Worm (Caenorhabditis elegans) whole organism, early embryonic: Measurements from ENCODE around the gene F43C11.7.

ENCODE experiments used
- B0310.2 ChIP-seq: sonication (generic microtip); optimal IDR thresholded peaks from 2 replicates; lab custom pipeline; 2016; ENCODE audit warnings: mild to moderate bottlenecking, missing genetic modification characterization, missing compliant biosample characterization
- F13C5.2 ChIP-seq: sonication (generic microtip); optimal IDR thresholded peaks from 2 replicates; lab custom pipeline; 2017; ENCODE audit warnings: mild to moderate bottlenecking, missing genetic modification characterization, inconsistent platforms, missing compliant biosample characterization
- aly-1 ChIP-seq: sonication (generic microtip); optimal IDR thresholded peaks from 2 replicates; lab custom pipeline; 2016; ENCODE audit warnings: missing genetic modification characterization, missing compliant biosample characterization
- ama-1 ChIP-seq: fragments of 150-350 bp; optimal IDR thresholded peaks from 2 replicates; lab custom pipeline; 2014
- ceh-13 ChIP-seq: fragments of 200-800 bp; sonication (Bioruptor generic); optimal IDR thresholded peaks from 2 replicates; lab custom pipeline; 2018; ENCODE audit warnings: mild to moderate bottlenecking, missing genetic modification characterization, missing compliant biosample characterization
- ceh-36 ChIP-seq: sonication (generic microtip); optimal IDR thresholded peaks from 2 replicates; lab custom pipeline; 2016; ENCODE audit warnings: missing genetic modification characterization, inconsistent platforms, missing compliant biosample characterization
- ets-7 ChIP-seq: sonication (generic microtip); optimal IDR thresholded peaks from 2 replicates; lab custom pipeline; 2016; ENCODE audit warnings: missing genotype, missing genetic modification characterization, missing compliant biosample characterization
- flt-1 ChIP-seq: fragments of 200-800 bp; sonication (Bioruptor generic); IDR thresholded peaks from 2 replicates; pipeline ENCODE4 v1.3.6; 2022; ENCODE audit warnings: missing genetic modification characterization, missing compliant biosample characterization
- hmbx-1 ChIP-seq: sonication (generic microtip); optimal IDR thresholded peaks from 2 replicates; lab custom pipeline; 2016; ENCODE audit warnings: mild to moderate bottlenecking, missing genetic modification characterization, missing compliant biosample characterization
- hmg-4 ChIP-seq: fragments of 200-800 bp; sonication (Bioruptor generic); optimal IDR thresholded peaks from 2 replicates; lab custom pipeline; 2018; ENCODE audit warnings: mild to moderate bottlenecking, missing genetic modification characterization, missing compliant biosample characterization
- hnd-1 ChIP-seq: sonication (generic microtip); optimal IDR thresholded peaks from 2 replicates; lab custom pipeline; 2016; ENCODE audit warnings: missing genetic modification characterization, missing compliant biosample characterization
- pes-1 ChIP-seq: fragments of 200-800 bp; sonication (Bioruptor generic); IDR thresholded peaks from 2 replicates; pipeline ENCODE4 v1.3.6; 2022; ENCODE audit warnings: missing genetic modification reagents, missing genetic modification characterization, missing compliant biosample characterization
- scrt-1 ChIP-seq: fragments of 200-800 bp; sonication (Bioruptor generic); IDR thresholded peaks from 2 replicates; pipeline ENCODE4 v1.3.6; 2022; ENCODE audit warnings: missing genetic modification characterization, missing compliant biosample characterization
- sea-1 ChIP-seq: fragments of 200-800 bp; sonication (Bioruptor generic); conservative IDR thresholded peaks from 2 replicates; pipeline ENCODE4 v1.3.6; 2022; ENCODE audit warnings: missing genetic modification characterization, missing compliant biosample characterization
- tbx-11 ChIP-seq: fragments of 200-800 bp; sonication (Bioruptor generic); IDR thresholded peaks from 2 replicates; pipeline ENCODE4 v1.3.6; 2022; ENCODE audit warnings: missing genetic modification characterization, missing compliant biosample characterization
- tbx-37 ChIP-seq: fragments of 200-800 bp; sonication (Bioruptor generic); conservative IDR thresholded peaks from 2 replicates; pipeline ENCODE4 v1.3.6; 2022; ENCODE audit warnings: missing genetic modification reagents, missing genetic modification characterization, missing compliant biosample characterization
- tra-4 ChIP-seq: sonication (generic microtip); optimal IDR thresholded peaks from 2 replicates; lab custom pipeline; 2017; ENCODE audit warnings: missing genetic modification characterization, missing compliant biosample characterization

Gene F43C11.7

DNA sequence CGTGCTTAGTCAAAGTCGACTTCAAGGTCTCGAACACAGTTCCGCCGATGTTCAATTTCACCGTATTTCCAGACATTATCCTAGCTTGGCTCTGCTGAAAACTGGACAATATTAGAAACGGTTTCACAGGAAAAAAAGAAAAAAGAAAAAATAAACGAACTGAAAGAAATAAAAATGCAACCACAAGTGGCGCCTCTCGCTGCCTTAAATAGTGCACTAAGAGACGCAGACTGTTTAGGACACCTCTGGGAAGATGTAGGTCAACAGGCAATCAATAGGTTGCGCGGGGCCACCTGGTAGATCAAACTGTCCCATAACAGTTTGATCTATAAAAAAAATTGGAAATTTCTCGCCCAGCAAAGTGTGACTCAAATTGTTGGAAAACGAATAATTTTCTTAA lies 37.0 kb upstream of the F43C11.7 start, which contains the start of gene B0281.4:
Gene B0281.4 (minus strand): TSS at position 101 of the 400 bp plus-strand sequence.
- TF ChIP-seq hnd-1 (no peak), tra-4 (tag; lab: Kevin White, UChicago) (no peak), hmg-4 (no peak), hmbx-1 (tag; lab: Kevin White, UChicago) (no peak), aly-1 (tag; lab: Kevin White, UChicago) (no peak), ama-1 (lab: Kevin White, UChicago) (no peak), ets-7 (tag; lab: Kevin White, UChicago) (no peak), sea-1 (GFP tag; lab: Robert Waterston, UW) (no peak), pes-1 (GFP tag; lab: Robert Waterston, UW) (no peak), ceh-36 (tag; lab: Kevin White, UChicago) (no peak), scrt-1 (GFP tag; lab: Robert Waterston, UW) (no peak)

DNA sequence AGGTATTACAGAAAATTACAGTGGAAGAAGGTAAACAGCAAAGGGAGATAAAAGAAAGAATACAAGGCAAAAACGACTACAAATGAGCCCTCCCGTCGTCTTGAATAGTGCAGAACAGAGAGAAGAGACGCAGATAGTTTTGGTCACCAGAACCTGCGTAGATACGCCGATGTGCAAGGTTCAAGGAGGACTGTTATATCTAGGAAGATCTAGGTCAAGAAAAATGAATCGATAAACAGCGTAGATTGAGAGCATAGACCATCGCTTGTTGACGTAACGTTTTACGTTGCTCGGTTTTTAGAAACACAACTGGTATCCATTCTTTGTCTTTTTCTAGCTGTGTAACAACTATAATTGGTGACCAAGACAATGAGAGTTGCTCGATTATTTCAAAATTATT lies 34.8 kb upstream of the F43C11.7 start, which contains the start of gene B0281.5:
Gene B0281.5 (minus strand): TSS at position 101 of the 400 bp plus-strand sequence.
- TF ChIP-seq hmg-4 (no peak), tbx-37 (no peak), pes-1 (GFP tag; lab: Robert Waterston, UW) (no peak), ama-1 (lab: Kevin White, UChicago) (no peak), flt-1 (GFP tag; lab: Robert Waterston, UW) (no peak), aly-1 (tag; lab: Kevin White, UChicago) (no peak), tra-4 (tag; lab: Kevin White, UChicago) (no peak), scrt-1 (GFP tag; lab: Robert Waterston, UW) (no peak), B0310.2 (no peak), ets-7 (tag; lab: Kevin White, UChicago) (no peak), tbx-11 (GFP tag; lab: Robert Waterston, UW) (no peak), hmbx-1 (tag; lab: Kevin White, UChicago) (no peak), ceh-13 (GFP tag; lab: Kevin White, UChicago) (no peak)

ce11 chrII:2302330-2302729 lies 33.4 kb upstream of the F43C11.7 start, which contains the start of gene B0281.6:
Gene B0281.6, minus strand, starts transcription at chrII:2302430.
- no peak for TF ChIP-seq ceh-36 (tag; lab: Kevin White, UChicago)
- no peak for TF ChIP-seq F13C5.2 (tag; lab: Kevin White, UChicago)
- no peak for TF ChIP-seq ets-7 (tag; lab: Kevin White, UChicago)
- TF ChIP-seq scrt-1 (GFP tag; lab: Robert Waterston, UW): no peak
- no peak for TF ChIP-seq tbx-37
- TF ChIP-seq tbx-11 (GFP tag; lab: Robert Waterston, UW): no peak
- TF ChIP-seq hnd-1: no peak
- no peak for TF ChIP-seq hmg-4
- TF ChIP-seq ama-1 (lab: Kevin White, UChicago): no peak
- TF ChIP-seq tra-4 (tag; lab: Kevin White, UChicago): no peak
- no peak for TF ChIP-seq ceh-13 (GFP tag; lab: Kevin White, UChicago)
- TF ChIP-seq hmbx-1 (tag; lab: Kevin White, UChicago): no peak
- no peak for TF ChIP-seq sea-1 (GFP tag; lab: Robert Waterston, UW)
- TF ChIP-seq flt-1 (GFP tag; lab: Robert Waterston, UW): no peak
- no peak for TF ChIP-seq B0310.2
- TF ChIP-seq pes-1 (GFP tag; lab: Robert Waterston, UW): no peak
- TF ChIP-seq aly-1 (tag; lab: Kevin White, UChicago): no peak

DNA sequence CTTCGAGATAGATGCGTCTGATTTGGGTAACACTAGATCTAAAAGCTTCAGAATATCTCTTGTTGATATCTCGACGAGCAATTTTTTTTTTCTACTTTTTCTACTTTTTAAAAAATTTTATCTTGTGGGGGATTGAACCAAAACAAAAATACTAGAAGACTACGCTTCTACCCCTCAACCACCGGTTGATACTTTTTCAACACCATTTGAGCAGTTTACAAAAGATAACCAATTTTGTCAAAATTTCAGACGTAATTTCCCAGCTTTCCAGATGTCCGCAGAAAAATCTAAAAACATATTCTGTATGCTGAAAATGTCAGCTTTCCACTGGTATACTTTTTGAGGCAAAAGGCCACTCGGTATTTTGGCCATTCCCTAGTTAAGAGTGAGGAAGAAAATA lies 31.1 kb upstream of the F43C11.7 start:
- no peak for TF ChIP-seq sea-1 (GFP tag; lab: Robert Waterston, UW)
- TF ChIP-seq pes-1 (GFP tag; lab: Robert Waterston, UW): no peak

- TF ChIP-seq sea-1 (GFP tag; lab: Robert Waterston, UW) (no peak), hmbx-1 (tag; lab: Kevin White, UChicago) (no peak), tra-4 (tag; lab: Kevin White, UChicago) (no peak), hnd-1 (no peak)
These were observed 30.2 kb upstream of the F43C11.7 start for ce11 chrII:2305507-2305906.

- no peak for TF ChIP-seq tbx-11 (GFP tag; lab: Robert Waterston, UW)
- TF ChIP-seq hmbx-1 (tag; lab: Kevin White, UChicago): no peak
- no peak for TF ChIP-seq hmg-4
- TF ChIP-seq hnd-1: no peak
- TF ChIP-seq ceh-13 (GFP tag; lab: Kevin White, UChicago): no peak
- no peak for TF ChIP-seq B0310.2
- no peak for TF ChIP-seq tbx-37
- no peak for TF ChIP-seq scrt-1 (GFP tag; lab: Robert Waterston, UW)
- TF ChIP-seq F13C5.2 (tag; lab: Kevin White, UChicago): no peak
- no peak for TF ChIP-seq aly-1 (tag; lab: Kevin White, UChicago)
- no peak for TF ChIP-seq flt-1 (GFP tag; lab: Robert Waterston, UW)
- TF ChIP-seq tra-4 (tag; lab: Kevin White, UChicago): no peak
- no peak for TF ChIP-seq sea-1 (GFP tag; lab: Robert Waterston, UW)
These were observed 29.0 kb upstream of the F43C11.7 start, which contains the start of gene B0281.3 for ce11 chrII:2306741-2307140. Gene B0281.3, plus strand, starts transcription at chrII:2307041.

DNA sequence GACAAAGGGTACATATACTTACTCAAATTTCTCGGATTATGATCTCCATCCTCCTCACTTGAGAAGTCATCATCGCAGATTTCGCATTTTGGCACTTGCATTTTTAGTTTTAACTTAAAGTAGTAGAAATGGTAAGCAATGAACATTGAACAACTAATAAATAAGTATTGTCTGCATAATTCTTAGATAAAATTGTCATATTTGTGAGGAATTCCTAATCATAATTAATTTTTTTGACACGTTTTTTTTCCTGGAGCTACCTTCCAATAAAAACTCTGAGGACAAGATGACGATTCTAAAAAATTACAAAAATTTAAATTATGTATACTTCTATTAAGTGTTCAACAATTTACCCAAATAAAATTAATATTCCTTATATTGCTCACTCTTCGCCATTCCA lies 22.9 kb upstream of the F43C11.7 start, which contains the start of the genes trim-21 and B0281.1:
Gene trim-21 (minus strand): TSS at position 101 of the 400 bp plus-strand sequence.
Gene B0281.1 (plus strand): TSS at position 321 of the 400 bp plus-strand sequence.
- TF ChIP-seq ceh-13 (GFP tag; lab: Kevin White, UChicago) (no peak), tra-4 (tag; lab: Kevin White, UChicago) (no peak), pes-1 (GFP tag; lab: Robert Waterston, UW) (no peak), tbx-37 (no peak), ceh-36 (tag; lab: Kevin White, UChicago) (no peak), hmbx-1 (tag; lab: Kevin White, UChicago) (no peak), hnd-1 (no peak), scrt-1 (GFP tag; lab: Robert Waterston, UW) (no peak), tbx-11 (GFP tag; lab: Robert Waterston, UW) (no peak), aly-1 (tag; lab: Kevin White, UChicago) (no peak), sea-1 (GFP tag; lab: Robert Waterston, UW) (no peak), ama-1 (lab: Kevin White, UChicago) (no peak), F13C5.2 (tag; lab: Kevin White, UChicago) (no peak), ets-7 (tag; lab: Kevin White, UChicago) (no peak), hmg-4 (no peak), B0310.2 (no peak)
